Fruit fly (Drosophila melanogaster): ENCODE data around the gene CG9008.

dm6 chr2L:13811323-13811722 lies 31.4 kb upstream of the CG9008 start, which contains the start of the genes Adat1 and CG16865:
- no peak for TF ChIP-seq Dif (GFP tag; optimal IDR thresholded peaks at IDR 0.05; ENCODE audit: partially characterized antibody)
- no peak for TF ChIP-seq h (GFP tag; optimal IDR thresholded peaks at IDR 0.05)
- no peak for TF ChIP-seq psq (GFP tag; optimal IDR thresholded peaks at IDR 0.05)
- TF ChIP-seq br (GFP tag; optimal IDR thresholded peaks at IDR 0.05) = no peak
- TF ChIP-seq Hr83 (GFP tag; optimal IDR thresholded peaks at IDR 0.05; ENCODE audit: poor library complexity, severe bottlenecking) = peak; percentile 21
- no peak for TF ChIP-seq HLH106 (tag; optimal IDR thresholded peaks at IDR 0.05)
- TF ChIP-seq rgr (GFP tag; optimal IDR thresholded peaks at IDR 0.05) = no peak
- no peak for TF ChIP-seq pan (optimal IDR thresholded peaks at IDR 0.05)
